Fruit fly (Drosophila melanogaster): Measurements from ENCODE around the gene CG42238.

The CG42238 gene

DNA sequence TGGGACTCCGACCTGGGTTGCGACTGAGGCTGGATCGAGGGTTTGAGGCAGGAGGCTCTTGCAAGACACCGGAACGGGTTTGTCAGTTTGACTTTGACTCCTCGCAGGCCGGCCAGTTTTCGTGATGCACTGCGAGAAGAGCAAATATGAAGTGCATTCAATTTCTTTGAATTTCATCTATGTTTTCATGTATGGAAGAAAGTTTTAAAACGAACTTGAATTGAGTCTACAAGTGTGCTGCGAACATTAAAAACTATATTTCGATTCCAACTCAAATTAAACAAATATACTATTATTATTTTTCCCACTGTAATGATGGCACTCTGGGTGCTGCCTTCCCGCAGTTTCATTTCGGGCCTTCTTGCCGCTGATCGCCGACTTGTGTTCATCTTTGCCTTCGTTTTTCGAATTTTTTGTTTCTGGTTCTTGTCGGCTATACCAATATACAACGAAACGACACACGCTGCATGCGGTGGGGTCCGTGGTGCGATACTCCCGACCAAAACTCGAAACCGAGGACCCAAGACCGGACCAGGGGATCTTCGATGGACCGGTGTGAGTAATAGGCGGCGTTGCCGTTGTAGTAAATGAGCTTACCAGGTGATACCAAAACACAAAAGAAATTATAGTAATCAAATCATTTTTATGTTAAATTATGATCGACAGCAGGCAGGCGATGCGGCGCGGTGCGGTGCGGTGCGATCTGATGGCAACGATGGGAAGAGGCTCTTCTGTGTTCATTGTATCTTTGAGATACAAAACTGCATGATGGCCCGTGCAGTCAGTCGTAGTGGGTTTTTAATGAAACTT, 42.4 kb downstream of the CG42238 start (continued):
- TF ChIP-seq Asciz (GFP tag; optimal IDR thresholded peaks at IDR 0.05) (peak; percentile 78), Hr39 (optimal IDR thresholded peaks at IDR 0.05) (no peak), dan (GFP tag; IDR thresholded peaks at IDR 0.05) (peak; percentile 80), CG14860 (GFP tag; IDR thresholded peaks at IDR 0.05; ENCODE audit: partially characterized antibody) (no peak), gem (tag; optimal IDR thresholded peaks at IDR 0.05) (peak; percentile 88), Nf-YC (tag; optimal IDR thresholded peaks at IDR 0.05) (no peak), CG5180 (GFP tag; optimal IDR thresholded peaks at IDR 0.05) (peak; percentile 39), Sox102F (GFP tag; optimal IDR thresholded peaks at IDR 0.05) (peak; percentile 71), luna (GFP tag; optimal IDR thresholded peaks at IDR 0.05) (no peak), Ravus (GFP tag; IDR thresholded peaks at IDR 0.05) (no peak), pita (GFP tag; optimal IDR thresholded peaks at IDR 0.05) (no peak), CG43689 (GFP tag; IDR thresholded peaks at IDR 0.05) (no peak), eyg (GFP tag; optimal IDR thresholded peaks at IDR 0.05) (no peak), CG17359 (tag; optimal IDR thresholded peaks at IDR 0.05) (peak; percentile 78), Usf (GFP tag; optimal IDR thresholded peaks at IDR 0.05) (peak; percentile 60), run (tag; optimal IDR thresholded peaks at IDR 0.05) (no peak), Atf-2 (GFP tag; optimal IDR thresholded peaks at IDR 0.05) (peak; percentile 60), al (GFP tag; IDR thresholded peaks at IDR 0.05) (no peak), pfk (GFP tag; optimal IDR thresholded peaks at IDR 0.05) (no peak), ind (GFP tag; optimal IDR thresholded peaks at IDR 0.05) (peak; percentile 69), CG33213 (GFP tag; optimal IDR thresholded peaks at IDR 0.05) (peak; percentile 30), slbo (GFP tag; IDR thresholded peaks at IDR 0.05) (no peak), sisA (GFP tag; IDR thresholded peaks at IDR 0.05) (peak; percentile 84), bsh (GFP tag; optimal IDR thresholded peaks at IDR 0.05) (peak; percentile 92 to 97), vvl (GFP tag; IDR thresholded peaks at IDR 0.05) (peak; percentile 85), H15 (GFP tag; IDR thresholded peaks at IDR 0.05) (peak; percentile 77), stwl (tag; optimal IDR thresholded peaks at IDR 0.05) (peak; percentile 63), CG12236 (GFP tag; optimal IDR thresholded peaks at IDR 0.05) (peak; percentile 62), CG12219 (GFP tag; optimal IDR thresholded peaks at IDR 0.05) (peak; percentile 79), Hmr (GFP tag; optimal IDR thresholded peaks at IDR 0.05) (no peak), sim (GFP tag; IDR thresholded peaks at IDR 0.05) (peak; percentile 78), Dfd (GFP tag; optimal IDR thresholded peaks at IDR 0.05) (no peak), unpg (GFP tag; optimal IDR thresholded peaks at IDR 0.05) (peak; percentile 85), MTF-1 (GFP tag; optimal IDR thresholded peaks at IDR 0.05; ENCODE audit: borderline replicate concordance) (peak; percentile 56), dpn (GFP tag; optimal IDR thresholded peaks at IDR 0.05) (peak; percentile 54 to 73), CG14710 (tag; optimal IDR thresholded peaks at IDR 0.05) (peak; percentile 91), pnt (GFP tag; optimal IDR thresholded peaks at IDR 0.05) (peak; percentile 75), org-1 (GFP tag; optimal IDR thresholded peaks at IDR 0.05) (peak; percentile 58), ken (GFP tag; IDR thresholded peaks at IDR 0.05) (peak; percentile 83), GATAe (GFP tag; conservative IDR thresholded peaks at IDR 0.05) (no peak), ro (GFP tag; IDR thresholded peaks at IDR 0.05) (no peak), HLH3B (GFP tag; IDR thresholded peaks at IDR 0.05) (peak; percentile 76; the same call in 1 of the 2 replicates), en (GFP tag; optimal IDR thresholded peaks at IDR 0.05) (peak; percentile 55), grau (tag; optimal IDR thresholded peaks at IDR 0.05) (peak; percentile 73), Ada2b (GFP tag; IDR thresholded peaks at IDR 0.05) (peak; percentile 67), kah (GFP tag; optimal IDR thresholded peaks at IDR 0.05) (peak; percentile 28), CG17568 (GFP tag; optimal IDR thresholded peaks at IDR 0.05) (peak; percentile 52), CG10462 (GFP tag; optimal IDR thresholded peaks at IDR 0.05) (peak; percentile 77), CG4282 (GFP tag; optimal IDR thresholded peaks at IDR 0.05) (no peak), CG3065 (GFP tag; optimal IDR thresholded peaks at IDR 0.05) (peak; percentile 62)
